Worm (Caenorhabditis elegans): ENCODE results near the gene BE10.3.
"Not testable (repeated sequence)": the region's sequence is repeated elsewhere in the genome, so short reads cannot be mapped to it uniquely, and the experiment has no call there.

ce11 chrIII:12848173-12848572 lies 40.3 kb downstream of the BE10.3 start:
- not testable (repeated sequence) for TF ChIP-seq dmd-9 (GFP tag; IDR thresholded peaks at IDR 0.05); dpl-1 (GFP tag; optimal IDR thresholded peaks at IDR 0.05); sdz-12 (GFP tag; optimal IDR thresholded peaks at IDR 0.05); mxl-3 (GFP tag; optimal IDR thresholded peaks at IDR 0.05); aly-2 (tag; optimal IDR thresholded peaks at IDR 0.05); F49E8.2 (tag; optimal IDR thresholded peaks at IDR 0.05; ENCODE audit: borderline replicate concordance); nhr-11 (tag; optimal IDR thresholded peaks at IDR 0.05); F10B5.3 (tag; optimal IDR thresholded peaks at IDR 0.05)
